Fruit fly (Drosophila melanogaster): Measurements from ENCODE around the gene Spn77Bc.
A peak's percentile ranks its signal among the peaks of the same experiment; 100 is the strongest.

Gene Spn77Bc

DNA sequence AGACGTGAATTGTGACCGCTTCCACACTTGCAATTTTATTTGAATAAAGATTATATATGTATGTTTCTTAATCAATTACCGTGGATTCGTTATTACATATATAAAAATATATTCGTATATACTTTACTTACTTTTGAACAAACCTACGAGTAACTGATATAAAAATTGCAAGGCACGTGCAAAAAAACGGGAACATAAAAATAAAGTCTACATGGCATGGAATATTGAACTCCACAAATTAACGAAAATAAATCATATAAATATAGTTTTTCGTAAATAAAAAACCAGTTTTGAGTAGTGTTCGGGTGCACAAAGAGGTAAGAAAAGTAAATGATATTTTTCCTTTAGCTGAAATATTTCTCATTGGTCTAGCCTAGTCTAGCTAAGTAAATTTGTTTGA lies at the start of gene Spn77Bc:
TSS of gene Spn77Bc (plus strand) at position 301 of the 400 bp plus-strand sequence.
- no peak for TF ChIP-seq CG8478 (optimal IDR thresholded peaks at IDR 0.05)
- TF ChIP-seq CTCF (optimal IDR thresholded peaks at IDR 0.05), result no peak

DNA sequence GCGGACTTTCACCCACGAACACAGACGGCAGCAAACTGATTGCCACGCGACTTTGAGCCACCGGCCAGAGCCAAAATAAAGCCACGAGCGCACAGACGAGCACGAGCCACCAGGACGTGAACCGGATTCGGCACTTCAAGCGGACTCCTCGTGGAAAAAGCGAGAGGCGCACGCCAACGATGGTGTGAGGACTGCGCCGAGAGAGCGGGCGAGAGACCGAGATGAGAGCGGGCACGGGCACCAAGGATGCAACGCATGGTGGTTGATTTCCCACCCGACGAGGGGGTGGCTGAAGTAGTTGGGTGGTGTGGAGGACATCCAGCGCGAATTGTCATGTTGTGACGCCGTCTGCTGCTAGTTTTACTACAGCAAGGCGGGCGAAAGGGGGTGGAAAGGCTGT lies 47.3 kb upstream of the Spn77Bc start, which contains the start of gene gogo:
TSS of gene gogo (minus strand) at position 39 of the 400 bp plus-strand sequence.
- TF ChIP-seq CG8478 (optimal IDR thresholded peaks at IDR 0.05) (no peak), CTCF (optimal IDR thresholded peaks at IDR 0.05) (no peak)

dm6 chr3L:20296797-20297196 lies 45.6 kb upstream of the Spn77Bc start, which contains the start of gene FRG1:
Gene FRG1 (minus strand): TSS chr3L:20296971.
- TF ChIP-seq CG8478 (optimal IDR thresholded peaks at IDR 0.05) (no peak), CTCF (optimal IDR thresholded peaks at IDR 0.05) (no peak)

- TF ChIP-seq CTCF (optimal IDR thresholded peaks at IDR 0.05) (no peak), CG8478 (optimal IDR thresholded peaks at IDR 0.05) (no peak)
Measured at dm6 chr3L:20299110-20299509, 43.3 kb upstream of the Spn77Bc start, which contains the start of gene SCCRO4. Gene SCCRO4 (plus strand): TSS chr3L:20299410.

DNA sequence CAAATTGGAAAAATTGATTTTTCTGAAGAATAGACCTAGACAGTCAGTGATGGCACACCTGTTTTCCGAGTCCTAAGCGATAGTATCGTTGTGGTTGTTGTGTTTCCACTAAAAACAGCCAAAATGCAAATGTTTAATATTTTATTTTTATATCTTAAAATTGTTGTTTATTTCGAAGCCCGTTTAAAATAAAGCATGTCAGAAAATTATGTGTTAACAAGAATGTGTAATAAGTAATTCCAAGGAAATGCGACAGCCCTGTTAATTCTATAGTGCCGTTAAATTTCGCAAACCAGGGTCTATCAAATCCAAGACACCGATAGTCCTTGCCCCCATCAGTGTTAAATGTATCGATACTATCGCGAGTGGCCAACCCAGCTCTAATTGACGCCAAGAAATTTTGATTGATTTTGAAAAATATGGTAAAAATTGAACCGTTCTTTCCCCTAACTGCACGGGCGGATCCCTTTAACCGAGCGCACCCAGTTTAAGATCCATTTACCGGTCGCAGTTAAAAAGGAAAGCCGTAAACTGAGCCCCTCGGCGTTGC lies 40.3 kb upstream of the Spn77Bc start, which contains the start of gene Pex23:
TSS of gene Pex23 (minus strand) at position 61 of the 550 bp plus-strand sequence.
- no peak for TF ChIP-seq CG8478 (optimal IDR thresholded peaks at IDR 0.05)
- TF ChIP-seq CTCF (optimal IDR thresholded peaks at IDR 0.05), result peak in 1 of 2 experiments; percentile 38

DNA sequence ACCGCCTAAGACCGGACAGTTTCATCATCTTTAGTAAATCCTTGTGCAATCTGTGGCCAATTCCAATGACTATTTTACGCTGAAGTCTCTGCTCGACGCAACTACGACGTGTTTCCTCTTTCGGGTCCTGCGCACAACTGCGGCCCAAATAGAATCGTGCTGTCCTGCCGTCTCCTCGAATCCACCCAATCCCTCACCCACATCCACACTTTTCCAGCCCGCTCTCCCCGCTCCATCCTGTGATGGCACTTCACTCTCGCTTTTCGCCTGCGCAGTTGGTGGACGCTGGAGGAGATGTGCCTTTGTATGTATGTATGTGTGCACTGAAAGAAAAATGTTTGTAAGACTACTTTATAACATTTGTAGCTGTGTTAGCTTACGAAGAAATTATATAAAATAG lies 36.3 kb upstream of the Spn77Bc start, which contains the start of gene CG32225:
TSS of gene CG32225 (minus strand) at position 142 of the 400 bp plus-strand sequence.
- TF ChIP-seq CTCF (optimal IDR thresholded peaks at IDR 0.05) (no peak), CG8478 (optimal IDR thresholded peaks at IDR 0.05) (no peak)

dm6 chr3L:20309354-20309753 lies 33.1 kb upstream of the Spn77Bc start, which contains the start of gene polo:
Gene polo (plus strand): TSS chr3L:20309654.
- TF ChIP-seq CG8478 (optimal IDR thresholded peaks at IDR 0.05) (no peak), CTCF (optimal IDR thresholded peaks at IDR 0.05) (no peak)

dm6 chr3L:20309758-20310733 lies 32.4 kb upstream of the Spn77Bc start:
- TF ChIP-seq CG8478 (optimal IDR thresholded peaks at IDR 0.05), result no peak
- TF ChIP-seq CTCF (optimal IDR thresholded peaks at IDR 0.05), result peak; percentile 38 to 43

DNA sequence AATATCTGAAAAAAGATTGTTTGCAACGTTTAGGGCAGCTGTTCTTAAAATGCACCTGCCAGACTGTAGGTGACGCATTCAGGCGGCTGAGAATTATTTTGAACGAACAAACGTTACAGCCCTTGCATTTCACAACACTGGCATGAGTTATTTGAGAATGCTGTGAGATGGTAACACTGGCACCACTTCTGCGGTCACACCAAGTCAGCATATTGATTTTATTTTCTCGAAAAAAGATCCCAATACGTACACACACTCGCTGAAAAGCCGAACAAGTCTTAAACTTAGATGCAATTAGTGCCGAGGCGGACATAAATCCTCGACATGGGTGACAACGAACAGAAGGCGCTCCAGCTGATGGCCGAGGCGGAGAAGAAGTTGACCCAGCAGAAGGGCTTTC lies 29.0 kb upstream of the Spn77Bc start, which contains the start of gene alphaSnap:
TSS of gene alphaSnap (plus strand) at position 164 of the 400 bp plus-strand sequence.
- TF ChIP-seq CTCF (optimal IDR thresholded peaks at IDR 0.05) (peak; percentile 54 to 59), CG8478 (optimal IDR thresholded peaks at IDR 0.05) (no peak)

dm6 chr3L:20316956-20317589 lies 25.4 kb upstream of the Spn77Bc start, which contains the start of gene Spn77Ba:
Gene Spn77Ba (plus strand): TSS chr3L:20317190.
- TF ChIP-seq CG8478 (optimal IDR thresholded peaks at IDR 0.05) (no peak), CTCF (optimal IDR thresholded peaks at IDR 0.05) (no peak)

DNA sequence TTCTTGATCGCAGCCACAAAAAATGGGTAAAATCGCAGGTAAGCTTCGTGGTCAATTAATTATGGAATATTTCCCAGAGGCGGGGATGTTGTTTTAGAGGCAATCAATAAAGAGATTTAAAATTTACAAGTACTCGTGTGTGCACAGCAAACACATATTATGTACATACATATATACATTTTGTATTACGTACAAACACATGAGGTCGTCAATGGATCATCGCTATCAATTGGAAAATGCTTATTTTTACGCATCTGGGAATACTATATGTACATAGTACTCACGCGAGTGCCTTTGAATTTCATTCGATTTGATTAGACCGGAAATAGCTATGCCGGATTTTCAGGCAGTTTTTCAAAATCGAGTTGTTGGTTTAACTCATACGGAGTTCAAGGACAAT lies 24.7 kb upstream of the Spn77Bc start:
- TF ChIP-seq CTCF (optimal IDR thresholded peaks at IDR 0.05) (no peak), CG8478 (optimal IDR thresholded peaks at IDR 0.05) (no peak)

- TF ChIP-seq CG8478 (optimal IDR thresholded peaks at IDR 0.05) (no peak), CTCF (optimal IDR thresholded peaks at IDR 0.05) (peak; percentile 50 to 78)
Measured at dm6 chr3L:20320044-20320443, 22.4 kb upstream of the Spn77Bc start.

DNA sequence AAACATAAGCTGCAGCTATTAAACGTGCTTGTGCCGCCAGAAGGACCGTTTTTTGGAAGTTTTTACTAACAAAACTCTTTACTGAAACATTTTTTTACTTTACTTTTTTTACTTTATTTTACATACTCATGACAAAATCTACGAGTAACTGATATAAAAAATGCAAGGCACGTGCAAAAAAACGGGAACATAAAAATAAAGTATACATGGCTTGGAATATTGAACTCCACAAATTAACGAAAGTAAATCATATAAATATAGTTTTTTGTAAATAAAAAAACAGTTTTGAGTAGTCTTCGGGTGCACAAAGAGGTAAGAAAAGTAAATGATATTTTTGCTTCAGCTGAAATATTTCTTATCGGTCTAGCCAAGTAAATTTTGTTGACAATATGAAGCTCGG lies 21.8 kb upstream of the Spn77Bc start, which contains the start of gene Spn77Bb:
TSS of gene Spn77Bb (plus strand) at position 301 of the 400 bp plus-strand sequence.
- TF ChIP-seq CG8478 (optimal IDR thresholded peaks at IDR 0.05), result no peak
- no peak for TF ChIP-seq CTCF (optimal IDR thresholded peaks at IDR 0.05)

- TF ChIP-seq CG8478 (optimal IDR thresholded peaks at IDR 0.05) (no peak), CTCF (optimal IDR thresholded peaks at IDR 0.05) (no peak)
Measured at dm6 chr3L:20347762-20348580, 5.5 kb downstream of the Spn77Bc start, which contains the start of the genes Rbbp5 and eRF1. Gene Rbbp5 (minus strand): TSS chr3L:20347942. Gene eRF1 (plus strand): TSS chr3L:20348355.

Data from S2 (cell line).